Worm (Caenorhabditis elegans) whole organism, L1 larva: ENCODE results near the gene srlf-9.

ENCODE experiments used
- C04F5.9 ChIP-seq: sonication (generic microtip); optimal IDR thresholded peaks from 2 replicates; lab custom pipeline; 2016; ENCODE audit warnings: missing genetic modification characterization, missing compliant biosample characterization
- Y116A8C.19 ChIP-seq: sonication (generic microtip); optimal IDR thresholded peaks from 2 replicates; lab custom pipeline; 2016; ENCODE audit warnings: missing compliant biosample characterization, missing genetic modification characterization, borderline replicate concordance
- alr-1 ChIP-seq: fragments of 200-800 bp; sonication (Bioruptor generic); optimal IDR thresholded peaks from 2 replicates; lab custom pipeline; 2018; ENCODE audit warnings: borderline replicate concordance, mild to moderate bottlenecking, missing genetic modification characterization, missing compliant biosample characterization
- aly-2 ChIP-seq: fragments of 150-350 bp; optimal IDR thresholded peaks from 2 replicates; lab custom pipeline; 2014; ENCODE audit warnings: missing biosample characterization, missing genetic modification characterization
- ceh-63 ChIP-seq: fragments of 200-800 bp; sonication (Bioruptor generic); optimal IDR thresholded peaks from 2 replicates; lab custom pipeline; 2018; ENCODE audit warnings: mild to moderate bottlenecking, missing genetic modification characterization, missing compliant biosample characterization
- ceh-82 ChIP-seq, 3 experiments: fragments of 150-350 bp in 1 of 3; sonication (generic microtip) in 2 of 3; optimal IDR thresholded peaks; 2 replicates each; lab custom pipeline; 2014 to 2017; ENCODE audit warnings: missing biosample characterization in 3 of 3, missing genetic modification characterization in 3 of 3
- dpl-1 ChIP-seq, 3 experiments: fragments of 150-350 bp in 2 of 3; sonication (generic microtip) in 1 of 3; optimal IDR thresholded peaks; 2 replicates each; lab custom pipeline; 2014 to 2017; ENCODE audit warnings: missing biosample characterization in 3 of 3, missing genetic modification characterization in 3 of 3, missing genetic modification reagents in 3 of 3
- dsc-1 ChIP-seq: sonication (generic microtip); optimal IDR thresholded peaks from 2 replicates; lab custom pipeline; 2016; ENCODE audit warnings: mild to moderate bottlenecking, missing genetic modification characterization, missing compliant biosample characterization
- efl-1 ChIP-seq, 4 experiments: fragments of 150-350 bp; optimal IDR thresholded peaks in 3 of 4; peaks in 1 of 4; 1 replicate in 1 of 4; 2 replicates in 3 of 4; lab custom pipeline; 2014; ENCODE audit warnings: missing biosample characterization in 2 of 4, missing genetic modification characterization in 2 of 4, missing genetic modification reagents in 2 of 4
- egl-13 ChIP-seq: sonication (generic microtip); optimal IDR thresholded peaks from 2 replicates; lab custom pipeline; 2016; ENCODE audit warnings: missing genotype, missing genetic modification reagents, missing genetic modification characterization, missing compliant biosample characterization
- ets-5 ChIP-seq: fragments of 200-800 bp; sonication (Bioruptor generic); IDR thresholded peaks from 2 replicates; pipeline ENCODE4 v1.3.6; 2022; ENCODE audit warnings: missing genetic modification characterization, missing compliant biosample characterization
- fkh-10 ChIP-seq: sonication (generic microtip); optimal IDR thresholded peaks from 2 replicates; lab custom pipeline; 2017; ENCODE audit warnings: missing biosample characterization, missing genetic modification reagents, missing genetic modification characterization
- fkh-4 ChIP-seq: sonication (generic microtip); optimal IDR thresholded peaks from 2 replicates; lab custom pipeline; 2016; ENCODE audit warnings: missing compliant biosample characterization, missing genetic modification characterization, borderline replicate concordance
- irx-1 ChIP-seq: sonication (generic microtip); optimal IDR thresholded peaks from 2 replicates; lab custom pipeline; 2016; ENCODE audit warnings: missing genetic modification characterization, missing compliant biosample characterization
- lin-35 ChIP-seq, 2 experiments: fragments of 150-350 bp; optimal IDR thresholded peaks; 2 replicates each; lab custom pipeline; 2014; ENCODE audit warnings: missing biosample characterization in 2 of 2, missing genetic modification characterization in 2 of 2, missing genetic modification reagents in 2 of 2
- mdl-1 ChIP-seq, 2 experiments: fragments of 150-350 bp; optimal IDR thresholded peaks; 2 replicates each; lab custom pipeline; 2014 to 2017; ENCODE audit warnings: missing biosample characterization in 2 of 2, missing genetic modification characterization in 2 of 2, inconsistent platforms in 1 of 2
- mep-1 ChIP-seq: fragments of 150-350 bp; optimal IDR thresholded peaks from 2 replicates; lab custom pipeline; 2014; ENCODE audit warnings: missing biosample characterization, missing genetic modification characterization
- nhr-12 ChIP-seq: sonication (generic microtip); optimal IDR thresholded peaks from 2 replicates; lab custom pipeline; 2017; ENCODE audit warnings: missing biosample characterization, missing genetic modification characterization
- nhr-237 ChIP-seq: fragments of 150-350 bp; optimal IDR thresholded peaks from 2 replicates; lab custom pipeline; 2014; ENCODE audit warnings: missing biosample characterization, missing genetic modification characterization
- nhr-47 ChIP-seq: sonication (generic microtip); optimal IDR thresholded peaks from 2 replicates; lab custom pipeline; 2016; ENCODE audit warnings: mild to moderate bottlenecking, missing genetic modification characterization, moderate library complexity, missing compliant biosample characterization
- nhr-77 ChIP-seq: fragments of 150-350 bp; optimal IDR thresholded peaks from 2 replicates; lab custom pipeline; 2014; ENCODE audit warnings: missing biosample characterization, missing genetic modification characterization
- nhr-90 ChIP-seq: sonication (generic microtip); optimal IDR thresholded peaks from 2 replicates; lab custom pipeline; 2016; ENCODE audit warnings: mild to moderate bottlenecking, missing genetic modification characterization, missing compliant biosample characterization; ENCODE audit not compliant: poor library complexity
- pqm-1 ChIP-seq: sonication (generic microtip); optimal IDR thresholded peaks from 3 replicates; lab custom pipeline; 2017; ENCODE audit warnings: missing biosample characterization, missing genetic modification characterization
- rnt-1 ChIP-seq: sonication (generic microtip); optimal IDR thresholded peaks from 2 replicates; lab custom pipeline; 2016; ENCODE audit warnings: mild to moderate bottlenecking, missing genetic modification characterization, moderate library complexity, missing compliant biosample characterization
- skn-1 ChIP-seq: fragments of 150-350 bp; optimal IDR thresholded peaks from 2 replicates; lab custom pipeline; 2014; ENCODE audit warnings: missing biosample characterization, missing genetic modification characterization
- snu-23 ChIP-seq: sonication (generic microtip); optimal IDR thresholded peaks from 2 replicates; lab custom pipeline; 2016; ENCODE audit warnings: missing genetic modification characterization, missing compliant biosample characterization
- tlp-1 ChIP-seq: fragments of 150-350 bp; optimal IDR thresholded peaks from 2 replicates; lab custom pipeline; 2014; ENCODE audit warnings: missing biosample characterization, missing genetic modification characterization
- unc-30 ChIP-seq: sonication (generic microtip); optimal IDR thresholded peaks from 2 replicates; lab custom pipeline; 2017; ENCODE audit warnings: missing biosample characterization, missing genetic modification characterization
- unc-86 ChIP-seq: sonication (generic microtip); optimal IDR thresholded peaks from 2 replicates; lab custom pipeline; 2016; ENCODE audit warnings: missing genetic modification characterization, missing compliant biosample characterization
- ztf-4 ChIP-seq: fragments of 150-350 bp; optimal IDR thresholded peaks from 2 replicates; lab custom pipeline; 2014; ENCODE audit warnings: missing biosample characterization, missing genetic modification characterization

srlf-9 gene

DNA sequence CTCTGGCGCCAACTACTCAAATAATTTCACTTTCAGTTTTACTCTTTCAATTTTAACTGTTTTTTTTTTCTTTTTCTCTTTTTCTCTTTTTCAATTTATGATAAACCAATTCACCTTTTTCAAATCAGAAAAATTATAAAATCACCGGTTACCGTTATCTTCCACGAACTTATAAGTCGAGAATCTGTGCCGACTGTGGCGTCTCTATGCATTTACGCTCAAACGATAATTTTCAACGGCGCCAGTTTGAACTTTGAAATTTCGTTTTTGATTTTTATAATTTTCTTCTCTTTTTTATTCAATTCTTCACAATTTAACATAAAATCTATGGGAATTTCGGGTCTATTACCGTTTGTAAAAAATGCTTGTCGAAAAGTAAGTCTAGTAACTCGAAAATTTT, 21.8 kb upstream of the srlf-9 start, which contains the start of gene exo-1 (continued):
- TF ChIP-seq efl-1 (optimal IDR thresholded peaks at IDR 0.05; lab: Kevin White, UChicago), result peak; percentile 67 to 92
- TF ChIP-seq efl-1 (GFP tag; optimal IDR thresholded peaks at IDR 0.05 in 1 of 2; lab: Kevin White, UChicago), result peak; percentile 87 to 99
- TF ChIP-seq Y116A8C.19 (tag; lab: Kevin White, UChicago), result no peak
- TF ChIP-seq dsc-1 (tag; lab: Kevin White, UChicago), result no peak
- TF ChIP-seq unc-86 (tag; lab: Kevin White, UChicago), result no peak
- TF ChIP-seq ceh-63 (GFP tag; lab: Kevin White, UChicago), result no peak
- peak in 1 of 2 experiments; percentile 18 for TF ChIP-seq mdl-1 (tag; optimal IDR thresholded peaks at IDR 0.05; lab: Kevin White, UChicago)
- peak; percentile 52 for TF ChIP-seq nhr-90 (tag; lab: Kevin White, UChicago)

DNA sequence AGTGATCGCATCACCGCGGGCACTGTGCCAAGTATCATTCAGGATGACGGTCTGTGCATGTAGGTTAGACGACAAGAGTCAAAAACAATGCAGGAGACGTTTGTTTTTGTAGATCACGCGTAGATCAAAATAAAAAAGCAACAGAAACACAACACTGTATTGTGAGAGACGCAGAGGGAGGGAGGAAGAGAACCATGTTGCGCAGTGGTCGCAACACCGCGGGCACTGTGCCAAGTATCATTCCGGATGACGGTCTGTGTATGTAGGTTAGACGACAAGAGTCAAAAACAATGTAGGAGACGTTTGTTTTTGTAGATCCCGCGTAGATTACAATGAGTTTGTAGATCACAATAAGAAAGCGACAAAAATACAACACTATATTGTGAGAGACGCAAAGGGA, 17.4 kb upstream of the srlf-9 start:
- TF ChIP-seq nhr-237 (tag; lab: Kevin White, UChicago), result no peak
- TF ChIP-seq ceh-82 (tag; optimal IDR thresholded peaks at IDR 0.05; lab: Kevin White, UChicago), result no peak
- no peak for TF ChIP-seq mep-1 (tag; lab: Kevin White, UChicago)

DNA sequence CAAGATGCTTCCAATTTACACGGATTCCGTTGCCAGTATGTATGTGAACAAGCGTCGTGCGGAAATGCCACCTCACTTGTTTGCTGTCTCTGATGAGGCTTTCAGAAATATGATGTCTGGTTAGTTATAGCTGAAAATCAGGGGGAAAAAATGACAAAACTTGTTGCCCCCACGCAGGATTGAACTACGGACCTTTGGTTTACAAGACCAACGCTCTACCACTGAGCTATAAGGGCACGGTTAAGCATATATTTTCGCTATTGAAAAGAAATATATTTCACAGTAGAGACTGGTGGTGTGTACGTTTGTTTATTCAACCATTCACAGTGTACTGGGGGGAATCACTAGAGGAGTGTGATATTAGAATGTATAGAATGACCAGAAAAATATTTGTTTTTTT, 9.6 kb upstream of the srlf-9 start:
- TF ChIP-seq nhr-47 (tag; lab: Kevin White, UChicago) (no peak), lin-35 (GFP tag; optimal IDR thresholded peaks at IDR 0.05; lab: Kevin White, UChicago) (peak in 1 of 2 experiments; percentile 10)
- TF ChIP-seq, all 84 proteins: peak for 1

- TF ChIP-seq nhr-77 (tag; lab: Kevin White, UChicago), result peak; percentile 4
- no peak for TF ChIP-seq nhr-12 (tag; lab: Kevin White, UChicago)
- peak; percentile 37 for TF ChIP-seq rnt-1
- no peak for TF ChIP-seq Y116A8C.19 (tag; lab: Kevin White, UChicago)
- no peak for TF ChIP-seq unc-30 (tag; lab: Kevin White, UChicago)
- TF ChIP-seq efl-1 (optimal IDR thresholded peaks at IDR 0.05; lab: Kevin White, UChicago), result no peak
- TF ChIP-seq efl-1 (GFP tag; optimal IDR thresholded peaks at IDR 0.05 in 1 of 2; lab: Kevin White, UChicago), result peak in 1 of 2 experiments; percentile 86
- no peak for TF ChIP-seq egl-13 (tag; lab: Kevin White, UChicago)
- no peak for TF ChIP-seq tlp-1 (tag; lab: Kevin White, UChicago)
- TF ChIP-seq ztf-4, result no peak
- TF ChIP-seq alr-1 (tag; lab: Kevin White, UChicago), result no peak
- no peak for TF ChIP-seq pqm-1 (tag; lab: Kevin White, UChicago)
- TF ChIP-seq, all 84 proteins: peak for 3
Measured at ce11 chrIII:13409498-13409897, 7.9 kb upstream of the srlf-9 start, which contains the start of gene myo-6. Gene myo-6 (plus strand): TSS chrIII:13409798.

DNA sequence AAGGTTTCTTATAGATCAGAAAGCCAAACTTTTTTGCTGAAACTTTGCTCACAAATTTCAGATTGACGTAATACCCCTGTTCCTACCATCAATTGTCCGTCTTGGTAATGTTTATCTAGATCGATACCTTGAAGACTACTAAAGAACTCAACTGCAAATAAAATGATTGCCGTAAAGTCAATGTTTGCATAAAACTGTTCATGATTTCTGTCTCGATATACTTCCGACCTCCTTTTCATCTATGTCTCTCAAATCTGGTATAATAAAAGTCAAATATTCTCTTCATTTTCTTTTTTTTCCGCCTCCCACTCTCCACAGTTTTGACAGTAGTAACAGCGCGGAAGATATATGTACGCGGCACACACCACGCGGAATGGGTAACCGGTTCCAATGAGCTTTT, 3.9 kb upstream of the srlf-9 start, which contains the start of gene nas-1:
TSS of gene nas-1 (plus strand) at position 301 of the 400 bp plus-strand sequence.
- TF ChIP-seq mep-1 (tag; lab: Kevin White, UChicago), result no peak
- no peak for TF ChIP-seq aly-2
- no peak for TF ChIP-seq snu-23 (GFP tag; lab: Kevin White, UChicago)
- no peak for TF ChIP-seq skn-1
- TF ChIP-seq ets-5 (GFP tag; lab: Robert Waterston, UW), result no peak
- no peak for TF ChIP-seq fkh-10 (GFP tag; lab: Kevin White, UChicago)
- no peak for TF ChIP-seq fkh-4 (tag; lab: Kevin White, UChicago)

ce11 chrIII:13404418-13404817, 2.8 kb upstream of the srlf-9 start, which contains the start of gene ttr-52:
Gene ttr-52 (plus strand): TSS chrIII:13404718.
- no peak for TF ChIP-seq nhr-12 (tag; lab: Kevin White, UChicago)
- no peak for TF ChIP-seq alr-1 (tag; lab: Kevin White, UChicago)
- TF ChIP-seq aly-2, result no peak
- no peak for TF ChIP-seq efl-1 (optimal IDR thresholded peaks at IDR 0.05; lab: Kevin White, UChicago)
- no peak for TF ChIP-seq efl-1 (GFP tag; optimal IDR thresholded peaks at IDR 0.05 in 1 of 2; lab: Kevin White, UChicago)
- no peak for TF ChIP-seq Y116A8C.19 (tag; lab: Kevin White, UChicago)
- TF ChIP-seq irx-1 (tag; lab: Kevin White, UChicago), result no peak
- no peak for TF ChIP-seq dpl-1 (GFP tag; optimal IDR thresholded peaks at IDR 0.05; lab: Kevin White, UChicago)
- TF ChIP-seq mdl-1 (tag; optimal IDR thresholded peaks at IDR 0.05; lab: Kevin White, UChicago), result no peak
- no peak for TF ChIP-seq tlp-1 (tag; lab: Kevin White, UChicago)
- no peak for TF ChIP-seq C04F5.9 (tag; lab: Kevin White, UChicago)
